Fruit fly (Drosophila melanogaster): ENCODE results near the gene CG1571.

Gene CG1571

DNA sequence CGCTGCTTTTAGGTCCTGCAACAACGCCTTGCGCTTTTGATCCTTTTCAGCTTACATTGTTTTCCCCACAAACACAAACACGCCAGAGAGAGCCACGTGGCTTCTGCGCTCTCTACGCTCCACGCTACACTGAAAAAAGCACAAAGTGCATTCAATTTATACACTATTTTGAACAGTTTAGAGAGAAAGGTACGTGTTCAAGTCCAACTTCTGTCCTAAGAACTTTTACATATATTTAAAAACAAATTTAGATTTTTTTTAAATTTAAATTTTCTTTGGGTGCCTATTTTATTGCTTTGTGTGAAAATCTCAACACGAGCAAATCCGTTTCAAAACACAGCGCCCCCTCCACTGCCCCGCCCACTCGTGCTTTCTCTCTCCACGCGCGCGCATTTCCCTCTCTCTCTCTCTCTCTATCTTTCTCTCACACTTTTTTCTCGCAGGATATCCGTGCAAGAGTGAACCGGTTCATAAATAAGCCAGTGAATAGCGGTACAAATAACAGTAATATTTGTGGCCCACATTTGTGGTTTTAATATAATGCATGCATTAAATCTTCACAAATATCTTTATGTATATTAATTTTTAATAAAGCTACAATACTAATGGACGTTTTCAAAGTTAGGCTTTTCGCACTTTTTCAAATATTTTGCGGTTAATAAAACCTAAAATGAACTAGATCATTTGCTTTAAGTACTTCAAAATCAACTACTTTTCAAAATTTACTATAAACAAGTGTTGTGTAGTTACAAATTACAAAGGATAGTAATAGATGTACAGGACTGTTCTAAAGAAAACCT lies 24.5 kb downstream of the CG1571 start (continued):
- TF ChIP-seq CG10209 (GFP tag; optimal IDR thresholded peaks at IDR 0.05) (peak; percentile 74), CG32532 (GFP tag; IDR thresholded peaks at IDR 0.05) (peak; percentile 87), CG13894 (tag; optimal IDR thresholded peaks at IDR 0.05) (peak; percentile 80), CG17912 (GFP tag; optimal IDR thresholded peaks at IDR 0.05) (no peak), Hr78 (GFP tag; optimal IDR thresholded peaks at IDR 0.05) (peak in 1 of 2 experiments; percentile 38), CG14050 (GFP tag; IDR thresholded peaks at IDR 0.05) (peak; percentile 84), phol (tag; optimal IDR thresholded peaks at IDR 0.05) (peak; percentile 81), Dref (GFP tag; IDR thresholded peaks at IDR 0.05) (no peak), CG10147 (GFP tag; optimal IDR thresholded peaks at IDR 0.05) (peak; percentile 82), H15 (GFP tag; IDR thresholded peaks at IDR 0.05) (peak; percentile 81; the same call in 2 of the 3 replicates), sug (tag; optimal IDR thresholded peaks at IDR 0.05) (peak; percentile 47), bab2 (GFP tag; optimal IDR thresholded peaks at IDR 0.05) (peak; percentile 58), PHDP (tag; optimal IDR thresholded peaks at IDR 0.05) (peak; percentile 85), CG1233 (GFP tag; optimal IDR thresholded peaks at IDR 0.05) (peak; percentile 70), CG7987 (GFP tag; optimal IDR thresholded peaks at IDR 0.05) (peak; percentile 59), sr (GFP tag; IDR thresholded peaks at IDR 0.05) (peak; percentile 72; the same call in 1 of the 3 replicates), Ets65A (GFP tag) (peak; percentile 92), CG33557 (GFP tag; optimal IDR thresholded peaks at IDR 0.05) (no peak), Deaf1 (tag; optimal IDR thresholded peaks at IDR 0.05) (peak; percentile 57), Opbp (GFP tag; IDR thresholded peaks at IDR 0.05; ENCODE audit: partially characterized antibody) (no peak), chm (GFP tag; IDR thresholded peaks at IDR 0.05) (peak; percentile 87), grau (tag; optimal IDR thresholded peaks at IDR 0.05) (peak; percentile 83), Antp (GFP tag; optimal IDR thresholded peaks at IDR 0.05) (peak; percentile 46), CG12391 (tag; optimal IDR thresholded peaks at IDR 0.05) (peak; percentile 86), CG17568 (GFP tag; optimal IDR thresholded peaks at IDR 0.05) (peak; percentile 71), pum (GFP tag; optimal IDR thresholded peaks at IDR 0.05) (peak; percentile 30), mld (GFP tag; IDR thresholded peaks at IDR 0.05; ENCODE audit: partially characterized antibody) (no peak), lola (GFP tag; optimal IDR thresholded peaks at IDR 0.05) (peak in 1 of 3 experiments; percentile 64), CG4424 (GFP tag; optimal IDR thresholded peaks at IDR 0.05) (peak; percentile 81), Hr39 (optimal IDR thresholded peaks at IDR 0.05) (no peak), CG9932 (GFP tag; IDR thresholded peaks at IDR 0.05) (peak; percentile 72), CG13287 (GFP tag; IDR thresholded peaks at IDR 0.05; ENCODE audit: partially characterized antibody) (no peak), Mrtf (GFP tag; IDR thresholded peaks at IDR 0.05) (peak; percentile 78; the same call in 2 of the 3 replicates), fu2 (GFP tag; optimal IDR thresholded peaks at IDR 0.05) (no peak), GATAe (GFP tag; conservative IDR thresholded peaks at IDR 0.05) (peak; percentile 21; the same call in 1 of the 2 replicates), slp2 (GFP tag; optimal IDR thresholded peaks at IDR 0.05) (peak; percentile 26), CG12769 (tag; optimal IDR thresholded peaks at IDR 0.05) (peak; percentile 67), onecut (GFP tag; IDR thresholded peaks at IDR 0.05) (peak; percentile 69), danr (GFP tag; IDR thresholded peaks at IDR 0.05) (peak; percentile 63; the same call in 1 of the 2 replicates), salm (tag; optimal IDR thresholded peaks at IDR 0.05) (peak; percentile 67), bsh (GFP tag; optimal IDR thresholded peaks at IDR 0.05) (peak; percentile 62 to 90), fd96Cb (tag; optimal IDR thresholded peaks at IDR 0.05) (peak; percentile 82), ato (GFP tag; IDR thresholded peaks at IDR 0.05; ENCODE audit: partially characterized antibody) (no peak), Lpt (GFP tag; optimal IDR thresholded peaks at IDR 0.05) (no peak), pnt (GFP tag; optimal IDR thresholded peaks at IDR 0.05) (peak; percentile 51), pan (optimal IDR thresholded peaks at IDR 0.05) (no peak), pan (GFP tag; optimal IDR thresholded peaks at IDR 0.05 in 1 of 2, IDR thresholded peaks at IDR 0.05 in 1 of 2) (peak in 1 of 2 experiments; percentile 88), CG2199 (GFP tag; IDR thresholded peaks at IDR 0.05) (peak; percentile 90)
